Fruit fly (Drosophila melanogaster) whole organism: Measurements from ENCODE around the gene ko.

Source experiments
- CG8478 ChIP-seq: fragments of >200 bp; optimal IDR thresholded peaks from 2 replicates; lab custom pipeline; 2018; ENCODE audit warnings: inconsistent platforms
- Dll ChIP-seq: fragments of >200 bp; optimal IDR thresholded peaks from 2 replicates; lab custom pipeline; 2017
- EcR ChIP-seq, 2 experiments: fragments of >200 bp; optimal IDR thresholded peaks; 2 replicates each; lab custom pipeline; 2017; ENCODE audit warnings: missing biosample characterization in 2 of 2, missing genetic modification characterization in 2 of 2, missing genetic modification reagents in 2 of 2
- pan ChIP-seq: fragments of >200 bp; optimal IDR thresholded peaks from 2 replicates; lab custom pipeline; 2017
- usp ChIP-seq: fragments of >200 bp; optimal IDR thresholded peaks from 2 replicates; lab custom pipeline; 2017; ENCODE audit warnings: missing biosample characterization, missing genetic modification characterization, mixed read lengths

- TF ChIP-seq CG8478 (lab: Kevin White, UChicago): no peak
- TF ChIP-seq usp (GFP tag; lab: Kevin White, UChicago): no peak
- TF ChIP-seq pan (lab: Kevin White, UChicago): no peak
- TF ChIP-seq Dll (lab: Kevin White, UChicago): no peak
- TF ChIP-seq EcR (GFP tag; optimal IDR thresholded peaks at IDR 0.05; lab: Kevin White, UChicago): no peak
Measured at dm6 chr3L:21088889-21089288, 42.1 kb downstream of the ko start, which contains the start of gene CG33285.
